Worm (Caenorhabditis elegans): ENCODE results near the gene sel-5.

The sel-5 gene

DNA sequence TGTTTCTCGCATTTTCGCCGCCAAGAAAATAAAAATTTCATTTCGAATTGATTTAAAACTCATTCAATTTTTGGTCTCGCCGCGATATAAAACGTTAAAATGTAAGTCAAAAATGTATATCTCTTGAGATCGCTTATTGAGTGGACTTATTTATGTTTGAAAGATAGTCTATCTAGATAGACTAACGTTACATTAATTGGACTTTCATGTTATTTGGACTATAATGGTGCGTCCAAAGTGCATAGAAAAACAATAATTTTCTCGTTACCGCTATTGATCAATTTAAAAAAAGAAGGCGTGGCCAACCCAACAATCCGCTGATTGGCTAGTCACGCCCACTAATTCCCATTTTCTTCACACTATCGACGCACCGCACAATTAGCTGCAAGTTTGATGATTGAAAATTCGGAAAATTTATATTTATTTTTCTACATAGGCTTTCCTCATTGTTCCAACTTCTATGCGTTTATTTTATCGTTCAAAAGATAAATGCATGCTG, 5.9 kb upstream of the sel-5 start, which contains the start of gene F35G12.5:
TSS of gene F35G12.5 (plus strand) at position 51 of the 499 bp plus-strand sequence.
- no peak for TF ChIP-seq tbx-8 (GFP tag; optimal IDR thresholded peaks at IDR 0.05)
- no peak for TF ChIP-seq M03D4.4 (tag; optimal IDR thresholded peaks at IDR 0.05)

DNA sequence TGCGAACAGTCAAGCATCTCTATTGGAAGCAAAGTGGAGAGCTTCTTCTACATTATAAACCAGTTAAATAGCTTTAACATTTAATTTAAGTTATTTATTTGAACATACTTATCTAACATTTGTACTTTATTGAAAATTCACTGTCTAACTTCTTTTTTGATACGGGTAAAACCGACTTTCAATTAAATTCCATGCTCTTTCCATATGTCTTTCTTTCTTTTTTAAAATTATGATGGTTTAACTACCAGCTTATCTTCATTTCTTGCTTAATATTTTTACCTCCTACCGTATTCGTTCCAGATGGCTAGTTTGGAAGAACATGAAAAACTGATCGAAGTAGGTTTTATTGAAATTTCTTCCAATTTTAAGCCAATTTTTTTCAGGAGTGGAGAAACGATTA, 3.3 kb upstream of the sel-5 start, which contains the start of gene F35G12.12:
TSS of gene F35G12.12 (plus strand) at position 301 of the 400 bp plus-strand sequence.
- TF ChIP-seq ham-2 (GFP tag; optimal IDR thresholded peaks at IDR 0.05) (no peak), elt-1 (tag; optimal IDR thresholded peaks at IDR 0.05; ENCODE audit: borderline replicate concordance, insufficient read depth) (no peak), nhr-2 (tag; optimal IDR thresholded peaks at IDR 0.05) (no peak), nhr-28 (tag; optimal IDR thresholded peaks at IDR 0.05) (no peak)

- TF ChIP-seq unc-39 (tag; optimal IDR thresholded peaks at IDR 0.05) = peak; percentile 83
- peak; percentile 96 for TF ChIP-seq nhr-76 (tag; optimal IDR thresholded peaks at IDR 0.05)
- TF ChIP-seq flh-1 (GFP tag; optimal IDR thresholded peaks at IDR 0.05) = peak; percentile 90
- peak; percentile 87 for TF ChIP-seq bed-3 (GFP tag; optimal IDR thresholded peaks at IDR 0.05)
- TF ChIP-seq unc-120 (tag; optimal IDR thresholded peaks at IDR 0.05; ENCODE audit: poor library complexity, severe bottlenecking) = peak; percentile 98
- TF ChIP-seq elt-3 (tag; optimal IDR thresholded peaks at IDR 0.05) = peak; percentile 66
- TF ChIP-seq sptf-1 (tag; optimal IDR thresholded peaks at IDR 0.05) = peak; percentile 98
- peak; percentile 90 for TF ChIP-seq sem-2 (GFP tag; optimal IDR thresholded peaks at IDR 0.05)
- TF ChIP-seq ceh-83 (GFP tag; optimal IDR thresholded peaks at IDR 0.05) = peak; percentile 91
- peak; percentile 93 for TF ChIP-seq mep-1 (tag; optimal IDR thresholded peaks at IDR 0.05)
- peak; percentile 97 for TF ChIP-seq M03D4.4 (tag; optimal IDR thresholded peaks at IDR 0.05)
- peak; percentile 90 for TF ChIP-seq ham-2 (GFP tag; optimal IDR thresholded peaks at IDR 0.05)
- TF ChIP-seq elt-1 (tag; optimal IDR thresholded peaks at IDR 0.05; ENCODE audit: borderline replicate concordance, insufficient read depth) = peak; percentile 95
- TF ChIP-seq ceh-39 (tag; optimal IDR thresholded peaks at IDR 0.05) = peak; percentile 31
- peak; percentile 94 for TF ChIP-seq hlh-1 (tag; optimal IDR thresholded peaks at IDR 0.05)
- TF ChIP-seq pha-4 (tag; optimal IDR thresholded peaks at IDR 0.05) = peak; percentile 70
- TF ChIP-seq lin-32 (GFP tag; optimal IDR thresholded peaks at IDR 0.05) = peak; percentile 85
- peak; percentile 96 for TF ChIP-seq drap-1 (GFP tag; optimal IDR thresholded peaks at IDR 0.05)
- peak; percentile 56 for TF ChIP-seq ces-1 (GFP tag; optimal IDR thresholded peaks at IDR 0.05)
- TF ChIP-seq mab-5 (tag; optimal IDR thresholded peaks at IDR 0.05) = peak; percentile 91
- peak; percentile 92 for TF ChIP-seq blmp-1 (tag; optimal IDR thresholded peaks at IDR 0.05)
- no peak for TF ChIP-seq snpc-4 (tag; optimal IDR thresholded peaks at IDR 0.05)
- TF ChIP-seq nhr-12 (tag; optimal IDR thresholded peaks at IDR 0.05) = peak; percentile 82
- peak; percentile 24 for TF ChIP-seq zip-8 (tag; optimal IDR thresholded peaks at IDR 0.05)
- peak; percentile 35 for TF ChIP-seq nhr-237 (tag; optimal IDR thresholded peaks at IDR 0.05)
- TF ChIP-seq tbx-8 (GFP tag; optimal IDR thresholded peaks at IDR 0.05) = peak; percentile 93
- TF ChIP-seq mls-2 (tag; optimal IDR thresholded peaks at IDR 0.05) = peak; percentile 99
- TF ChIP-seq lin-13 (tag; optimal IDR thresholded peaks at IDR 0.05) = peak; percentile 70
- TF ChIP-seq nhr-28 (tag; optimal IDR thresholded peaks at IDR 0.05) = peak; percentile 61
- TF ChIP-seq lsy-2 (tag; optimal IDR thresholded peaks at IDR 0.05) = peak; percentile 79
- TF ChIP-seq unc-62 (GFP tag; optimal IDR thresholded peaks at IDR 0.05) = peak; percentile 64
- TF ChIP-seq ceh-43 (GFP tag; optimal IDR thresholded peaks at IDR 0.05) = peak; percentile 95
- peak; percentile 97 for TF ChIP-seq ztf-11 (tag; optimal IDR thresholded peaks at IDR 0.05)
- TF ChIP-seq nhr-2 (tag; optimal IDR thresholded peaks at IDR 0.05) = no peak
- peak; percentile 95 for TF ChIP-seq cnd-1 (tag; optimal IDR thresholded peaks at IDR 0.05)
These were observed 9.8 kb downstream of the sel-5 start, which contains the start of gene idhg-1 for ce11 chrIII:4568455-4568854. idhg-1 (plus strand) TSS chrIII:4568797.

ce11 chrIII:4568030-4568429, 10.2 kb downstream of the sel-5 start, which contains the start of gene mlcd-1:
mlcd-1 (minus strand) TSS chrIII:4568130.
- TF ChIP-seq sptf-1 (tag; optimal IDR thresholded peaks at IDR 0.05) (no peak), mep-1 (tag; optimal IDR thresholded peaks at IDR 0.05) (no peak), unc-120 (tag; optimal IDR thresholded peaks at IDR 0.05; ENCODE audit: poor library complexity, severe bottlenecking) (no peak), lin-32 (GFP tag; optimal IDR thresholded peaks at IDR 0.05) (no peak), lin-13 (tag; optimal IDR thresholded peaks at IDR 0.05) (no peak), pha-4 (tag; optimal IDR thresholded peaks at IDR 0.05) (no peak), hlh-1 (tag; optimal IDR thresholded peaks at IDR 0.05) (no peak), ces-1 (GFP tag; optimal IDR thresholded peaks at IDR 0.05) (no peak), unc-62 (GFP tag; optimal IDR thresholded peaks at IDR 0.05) (no peak), drap-1 (GFP tag; optimal IDR thresholded peaks at IDR 0.05) (no peak), zip-8 (tag; optimal IDR thresholded peaks at IDR 0.05) (no peak), M03D4.4 (tag; optimal IDR thresholded peaks at IDR 0.05) (no peak), nhr-2 (tag; optimal IDR thresholded peaks at IDR 0.05) (no peak), snpc-4 (tag; optimal IDR thresholded peaks at IDR 0.05) (no peak)
